Worm (Caenorhabditis elegans) whole organism, young adult: ENCODE data around the gene snpc-1.3.
A peak's percentile ranks its signal among the peaks of the same experiment; 100 is the strongest.

ENCODE experiments used
- B0035.1 ChIP-seq: sonication (generic microtip); optimal IDR thresholded peaks from 2 replicates; lab custom pipeline; 2016; ENCODE audit warnings: missing genetic modification characterization, mild to moderate bottlenecking, missing compliant biosample characterization, missing genotype, missing genetic modification reagents
- B0336.3 ChIP-seq: fragments of 200-800 bp; sonication (Bioruptor generic); IDR thresholded peaks from 2 replicates; pipeline ENCODE4 v1.3.6; 2022; ENCODE audit warnings: missing genetic modification characterization, missing compliant biosample characterization
- C06A6.2 ChIP-seq: fragments of 200-800 bp; sonication (Bioruptor generic); conservative IDR thresholded peaks from 2 replicates; pipeline ENCODE4 v1.3.6; 2022; ENCODE audit warnings: missing genetic modification characterization, missing compliant biosample characterization
- C17E4.6 ChIP-seq: fragments of 200-800 bp; sonication (Bioruptor generic); IDR thresholded peaks from 2 replicates; pipeline ENCODE4 v1.3.6; 2022; ENCODE audit warnings: missing genetic modification reagents, missing genetic modification characterization, missing compliant biosample characterization
- F22D6.2 ChIP-seq: sonication (generic microtip); optimal IDR thresholded peaks from 2 replicates; lab custom pipeline; 2016; ENCODE audit warnings: mild to moderate bottlenecking, missing genetic modification characterization, missing compliant biosample characterization
- F57A8.1 ChIP-seq: fragments of 200-800 bp; sonication (Bioruptor generic); optimal IDR thresholded peaks from 2 replicates; lab custom pipeline; 2018; ENCODE audit warnings: mild to moderate bottlenecking, missing genetic modification characterization, moderate library complexity, missing compliant biosample characterization
- Y56A3A.18 ChIP-seq: fragments of 200-800 bp; sonication (Bioruptor generic); IDR thresholded peaks from 2 replicates; pipeline ENCODE4 v1.3.6; 2022; ENCODE audit warnings: missing genetic modification reagents, missing genetic modification characterization, missing compliant biosample characterization
- Y67H2A.10 ChIP-seq: fragments of 200-800 bp; sonication (Bioruptor generic); conservative IDR thresholded peaks from 2 replicates; pipeline ENCODE4 v1.3.6; 2022; ENCODE audit warnings: missing genetic modification reagents, missing genetic modification characterization, missing compliant biosample characterization
- ZK185.1 ChIP-seq: sonication (generic microtip); optimal IDR thresholded peaks from 2 replicates; lab custom pipeline; 2016; ENCODE audit warnings: mild to moderate bottlenecking, missing genetic modification characterization, missing compliant biosample characterization; ENCODE audit not compliant: poor library complexity, severe bottlenecking
- ama-1 ChIP-seq, 3 experiments: fragments of 150-350 bp in 1 of 3; sonication (generic microtip) in 2 of 3; optimal IDR thresholded peaks; 2 replicates each; lab custom pipeline; 2014 to 2018; ENCODE audit warnings: missing biosample characterization in 2 of 3, missing genetic modification characterization in 2 of 3, missing genetic modification reagents in 2 of 3
- aptf-3 ChIP-seq: fragments of 200-800 bp; sonication (Bioruptor generic); IDR thresholded peaks from 2 replicates; pipeline ENCODE4 v1.3.6; 2022; ENCODE audit warnings: missing genetic modification characterization, missing compliant biosample characterization
- atf-7 ChIP-seq: sonication (generic microtip); optimal IDR thresholded peaks from 2 replicates; lab custom pipeline; 2017; ENCODE audit warnings: mild to moderate bottlenecking, missing genetic modification characterization, missing compliant biosample characterization
- athp-1 ChIP-seq: sonication (generic microtip); optimal IDR thresholded peaks from 2 replicates; lab custom pipeline; 2017; ENCODE audit warnings: mild to moderate bottlenecking, missing genetic modification characterization, missing compliant biosample characterization
- attf-5 ChIP-seq: fragments of 200-800 bp; sonication (Bioruptor generic); optimal IDR thresholded peaks from 2 replicates; lab custom pipeline; 2018; ENCODE audit warnings: mild to moderate bottlenecking, missing genetic modification characterization, missing compliant biosample characterization
- cebp-1 ChIP-seq, 2 experiments: fragments of 200-800 bp in 1 of 2; sonication (Bioruptor generic) in 1 of 2; sonication (generic microtip) in 1 of 2; IDR thresholded peaks in 1 of 2; optimal IDR thresholded peaks in 1 of 2; 2 replicates each; pipeline versions ENCODE4 v1.3.6 to Lab custom; 2017 to 2022; ENCODE audit warnings: missing compliant biosample characterization in 2 of 2, missing genetic modification characterization in 2 of 2, mild to moderate bottlenecking in 1 of 2, missing genetic modification reagents in 1 of 2, moderate library complexity in 1 of 2
- cebp-2 ChIP-seq: fragments of 200-800 bp; sonication (Bioruptor generic); IDR thresholded peaks from 2 replicates; pipeline ENCODE4 v1.3.6; 2022; ENCODE audit warnings: missing genetic modification characterization, missing compliant biosample characterization
- ceh-27 ChIP-seq: fragments of 200-800 bp; sonication (Bioruptor generic); optimal IDR thresholded peaks from 2 replicates; lab custom pipeline; 2018; ENCODE audit warnings: mild to moderate bottlenecking, missing genetic modification characterization, moderate library complexity, missing compliant biosample characterization
- ceh-58 ChIP-seq: fragments of 200-800 bp; sonication (Bioruptor generic); IDR thresholded peaks from 2 replicates; pipeline ENCODE4 v1.3.6; 2022; ENCODE audit warnings: missing genetic modification characterization, missing compliant biosample characterization
- chd-7 ChIP-seq: sonication (generic microtip); optimal IDR thresholded peaks from 2 replicates; lab custom pipeline; 2016; ENCODE audit warnings: mild to moderate bottlenecking, missing genetic modification characterization, moderate library complexity, missing compliant biosample characterization
- efl-1 ChIP-seq: fragments of 150-350 bp; optimal IDR thresholded peaks from 2 replicates; lab custom pipeline; 2014; ENCODE audit warnings: missing biosample characterization, missing genetic modification reagents, missing genetic modification characterization
- egrh-3 ChIP-seq: fragments of 200-800 bp; sonication (Bioruptor generic); IDR thresholded peaks from 2 replicates; pipeline ENCODE4 v1.3.6; 2022; ENCODE audit warnings: missing genetic modification reagents, missing genetic modification characterization, missing compliant biosample characterization
- ekl-4 ChIP-seq: fragments of 200-800 bp; sonication (Bioruptor generic); IDR thresholded peaks from 2 replicates; pipeline ENCODE4 v1.3.6; 2022; ENCODE audit warnings: missing genetic modification reagents, missing genetic modification characterization, missing compliant biosample characterization
- gei-17 ChIP-seq: fragments of 200-800 bp; sonication (Bioruptor generic); optimal IDR thresholded peaks from 2 replicates; lab custom pipeline; 2018; ENCODE audit warnings: mild to moderate bottlenecking, missing genetic modification characterization, missing compliant biosample characterization
- him-1 ChIP-seq: sonication (generic microtip); optimal IDR thresholded peaks from 2 replicates; lab custom pipeline; 2016; ENCODE audit warnings: missing genotype, missing genetic modification reagents, missing genetic modification characterization, missing compliant biosample characterization
- hlh-12 ChIP-seq: sonication (generic microtip); optimal IDR thresholded peaks from 2 replicates; lab custom pipeline; 2016; ENCODE audit warnings: missing genetic modification characterization, missing compliant biosample characterization
- hmg-1.2 ChIP-seq: fragments of 200-800 bp; sonication (Bioruptor generic); IDR thresholded peaks from 2 replicates; pipeline ENCODE4 v1.3.6; 2022; ENCODE audit warnings: missing genetic modification reagents, missing genetic modification characterization, missing compliant biosample characterization
- hmg-20 ChIP-seq: fragments of 200-800 bp; sonication (Bioruptor generic); IDR thresholded peaks from 2 replicates; pipeline ENCODE4 v1.3.6; 2022; ENCODE audit warnings: missing genetic modification reagents, missing genetic modification characterization, missing compliant biosample characterization
- lin-26 ChIP-seq: fragments of 200-800 bp; sonication (Bioruptor generic); IDR thresholded peaks from 2 replicates; pipeline ENCODE4 v1.3.6; 2022; ENCODE audit warnings: missing genetic modification reagents, missing genetic modification characterization, missing compliant biosample characterization
- lin-35 ChIP-seq, 3 experiments: fragments of 150-350 bp in 2 of 3; sonication (generic microtip) in 1 of 3; optimal IDR thresholded peaks; 2 replicates each; lab custom pipeline; 2014 to 2018; ENCODE audit warnings: missing biosample characterization in 3 of 3, missing genetic modification characterization in 3 of 3, missing genetic modification reagents in 3 of 3
- lin-40 ChIP-seq: sonication (generic microtip); optimal IDR thresholded peaks from 2 replicates; lab custom pipeline; 2016; ENCODE audit warnings: missing genetic modification characterization, mild to moderate bottlenecking, missing compliant biosample characterization, missing genotype, missing genetic modification reagents
- lin-54 ChIP-seq: fragments of 200-800 bp; sonication (Bioruptor generic); optimal IDR thresholded peaks from 2 replicates; lab custom pipeline; 2018; ENCODE audit warnings: mild to moderate bottlenecking, missing genetic modification characterization, missing compliant biosample characterization
- lir-1 ChIP-seq: fragments of 200-800 bp; sonication (Bioruptor generic); conservative IDR thresholded peaks from 2 replicates; pipeline ENCODE4 v1.3.6; 2022; ENCODE audit warnings: missing genetic modification reagents, missing genetic modification characterization, missing compliant biosample characterization
- madf-3 ChIP-seq: fragments of 200-800 bp; sonication (Bioruptor generic); IDR thresholded peaks from 2 replicates; pipeline ENCODE4 v1.3.6; 2022; ENCODE audit warnings: missing genetic modification reagents, missing genetic modification characterization, missing compliant biosample characterization
- madf-6 ChIP-seq: fragments of 200-800 bp; sonication (Bioruptor generic); IDR thresholded peaks from 2 replicates; pipeline ENCODE4 v1.3.6; 2022; ENCODE audit warnings: missing genetic modification reagents, missing genetic modification characterization, missing compliant biosample characterization
- nfyb-1 ChIP-seq: fragments of 200-800 bp; sonication (Bioruptor generic); IDR thresholded peaks from 2 replicates; pipeline ENCODE4 v1.3.6; 2022; ENCODE audit warnings: missing genetic modification reagents, missing genetic modification characterization, missing compliant biosample characterization
- nhr-179 ChIP-seq: sonication (generic microtip); optimal IDR thresholded peaks from 2 replicates; lab custom pipeline; 2016; ENCODE audit warnings: mild to moderate bottlenecking, missing genetic modification characterization, missing compliant biosample characterization
- nhr-90 ChIP-seq: sonication (generic microtip); optimal IDR thresholded peaks from 2 replicates; lab custom pipeline; 2016; ENCODE audit warnings: missing genotype, mild to moderate bottlenecking, missing genetic modification characterization, missing compliant biosample characterization
- pbrm-1 ChIP-seq: fragments of 200-800 bp; sonication (Bioruptor generic); IDR thresholded peaks from 2 replicates; pipeline ENCODE4 v1.3.6; 2022; ENCODE audit warnings: missing genetic modification reagents, missing genetic modification characterization, missing compliant biosample characterization
- pha-4 ChIP-seq: fragments of 150-350 bp; sonication (generic microtip); optimal IDR thresholded peaks from 2 replicates; lab custom pipeline; 2014; ENCODE audit warnings: missing biosample characterization, missing genetic modification reagents, missing genetic modification characterization
- rcor-1 ChIP-seq: fragments of 200-800 bp; sonication (Bioruptor generic); IDR thresholded peaks from 2 replicates; pipeline ENCODE4 v1.3.6; 2022; ENCODE audit warnings: missing genetic modification reagents, missing genetic modification characterization, missing compliant biosample characterization
- rpc-1 ChIP-seq, 2 experiments: fragments of 150-350 bp in 1 of 2; sonication (generic microtip) in 1 of 2; optimal IDR thresholded peaks; 2 replicates each; lab custom pipeline; 2014 to 2018; ENCODE audit warnings: missing biosample characterization in 1 of 2, missing genetic modification characterization in 1 of 2, missing genetic modification reagents in 1 of 2, missing genotype in 1 of 2
- sea-2 ChIP-seq: fragments of 200-800 bp; sonication (Bioruptor generic); IDR thresholded peaks from 2 replicates; pipeline ENCODE4 v1.3.6; 2022; ENCODE audit warnings: missing genetic modification characterization, missing compliant biosample characterization
- somi-1 ChIP-seq: fragments of 200-800 bp; sonication (Bioruptor generic); optimal IDR thresholded peaks from 2 replicates; lab custom pipeline; 2018; ENCODE audit warnings: mild to moderate bottlenecking, missing genetic modification characterization, missing compliant biosample characterization
- tlf-1 ChIP-seq: fragments of 200-800 bp; sonication (Bioruptor generic); optimal IDR thresholded peaks from 2 replicates; lab custom pipeline; 2018; ENCODE audit warnings: mild to moderate bottlenecking, missing genetic modification characterization, missing compliant biosample characterization
- zim-3 ChIP-seq: sonication (generic microtip); optimal IDR thresholded peaks from 2 replicates; lab custom pipeline; 2017; ENCODE audit warnings: mild to moderate bottlenecking, missing genetic modification characterization, moderate library complexity, missing compliant biosample characterization
- ztf-26 ChIP-seq: sonication (generic microtip); optimal IDR thresholded peaks from 2 replicates; lab custom pipeline; 2017; ENCODE audit warnings: missing genetic modification characterization, missing compliant biosample characterization

Gene snpc-1.3

ce11 chrV:5412808-5413405, 26.1 kb downstream of the snpc-1.3 start, which contains the start of gene F08F3.10:
TSS of gene F08F3.10 (plus strand) at chrV:5413355.
- TF ChIP-seq ekl-4 (GFP tag; lab: Robert Waterston, UW) (no peak), efl-1 (no peak), nhr-90 (tag; lab: Kevin White, UChicago) (no peak), ZK185.1 (tag; lab: Kevin White, UChicago) (no peak), Y67H2A.10 (GFP tag; lab: Robert Waterston, UW) (no peak), F57A8.1 (GFP tag; lab: Kevin White, UChicago) (no peak), aptf-3 (GFP tag; lab: Robert Waterston, UW) (no peak), attf-5 (GFP tag; lab: Kevin White, UChicago) (no peak), Y56A3A.18 (GFP tag; lab: Robert Waterston, UW) (no peak), C06A6.2 (GFP tag; lab: Robert Waterston, UW) (no peak), zim-3 (tag; lab: Kevin White, UChicago) (no peak), lin-26 (GFP tag; lab: Robert Waterston, UW) (no peak), chd-7 (no peak), him-1 (tag; lab: Kevin White, UChicago) (no peak), pbrm-1 (GFP tag; lab: Robert Waterston, UW) (no peak)

ce11 chrV:5410679-5411078, 28.3 kb downstream of the snpc-1.3 start, which contains the start of gene F08F3.4:
TSS of gene F08F3.4 (plus strand) at chrV:5410955.
- TF ChIP-seq egrh-3 (no peak), atf-7 (tag; lab: Kevin White, UChicago) (peak; percentile 5), athp-1 (tag; lab: Kevin White, UChicago) (no peak), ceh-58 (GFP tag; lab: Robert Waterston, UW) (no peak), lin-54 (GFP tag; lab: Kevin White, UChicago) (no peak), nhr-179 (tag; lab: Kevin White, UChicago) (no peak), rcor-1 (GFP tag; lab: Robert Waterston, UW) (no peak), somi-1 (GFP tag; lab: Kevin White, UChicago) (peak; percentile 91), ama-1 (optimal IDR thresholded peaks at IDR 0.05; lab: Kevin White, UChicago) (no peak), ama-1 (GFP tag; optimal IDR thresholded peaks at IDR 0.05; lab: Kevin White, UChicago) (no peak), lin-26 (GFP tag; lab: Robert Waterston, UW) (peak; percentile 55; the same call in 1 of the 2 replicates), lir-1 (GFP tag; lab: Robert Waterston, UW) (no peak), B0035.1 (tag; lab: Kevin White, UChicago) (no peak), C06A6.2 (GFP tag; lab: Robert Waterston, UW) (peak; percentile 51; the same call in 1 of the 2 replicates), hmg-1.2 (no peak), lin-40 (tag; lab: Kevin White, UChicago) (peak; percentile 25), C17E4.6 (GFP tag; lab: Robert Waterston, UW) (no peak), gei-17 (no peak), cebp-2 (GFP tag; lab: Robert Waterston, UW) (no peak), madf-6 (no peak), nfyb-1 (peak; percentile 46; the same call in 1 of the 2 replicates), sea-2 (GFP tag; lab: Robert Waterston, UW) (no peak), madf-3 (no peak), rpc-1 (optimal IDR thresholded peaks at IDR 0.05; lab: Kevin White, UChicago) (no peak), rpc-1 (tag; optimal IDR thresholded peaks at IDR 0.05; lab: Kevin White, UChicago) (no peak), tlf-1 (no peak), hmg-20 (no peak), F57A8.1 (GFP tag; lab: Kevin White, UChicago) (no peak), B0336.3 (0 out of 2 replicates have a peak, but pooled peaks have one; percentile 20), cebp-1 (GFP tag; IDR thresholded peaks at IDR 0.05; lab: Robert Waterston, UW) (no peak), cebp-1 (tag; optimal IDR thresholded peaks at IDR 0.05; lab: Kevin White, UChicago) (peak; percentile 35), pha-4 (no peak), ceh-27 (GFP tag; lab: Kevin White, UChicago) (no peak), lin-35 (GFP tag; optimal IDR thresholded peaks at IDR 0.05; lab: Kevin White, UChicago) (no peak), ztf-26 (tag; lab: Kevin White, UChicago) (peak; percentile 93), hlh-12 (tag; lab: Kevin White, UChicago) (no peak), F22D6.2 (no peak)
